Worm (Caenorhabditis elegans) whole organism, mixed stage, embryonic: Measurements from ENCODE around the gene srt-28.

ENCODE experiments used
- M03D4.4 ChIP-seq: sonication (generic microtip); optimal IDR thresholded peaks from 2 replicates; lab custom pipeline; 2017; ENCODE audit warnings: mild to moderate bottlenecking, missing genetic modification characterization, missing compliant biosample characterization
- ceh-39 ChIP-seq: fragments of 150-350 bp; optimal IDR thresholded peaks from 2 replicates; lab custom pipeline; 2014; ENCODE audit warnings: missing biosample characterization, missing genetic modification characterization
- ceh-43 ChIP-seq: fragments of 200-800 bp; sonication (Bioruptor generic); optimal IDR thresholded peaks from 2 replicates; lab custom pipeline; 2018; ENCODE audit warnings: mild to moderate bottlenecking, missing genetic modification characterization, moderate library complexity, missing compliant biosample characterization
- ceh-83 ChIP-seq: fragments of 200-800 bp; sonication (Bioruptor generic); optimal IDR thresholded peaks from 2 replicates; lab custom pipeline; 2018; ENCODE audit warnings: mild to moderate bottlenecking, missing genetic modification characterization, missing compliant biosample characterization
- ces-1 ChIP-seq: fragments of 150-350 bp; optimal IDR thresholded peaks from 2 replicates; lab custom pipeline; 2014; ENCODE audit warnings: missing biosample characterization, missing genetic modification reagents, missing genetic modification characterization
- cnd-1 ChIP-seq: fragments of 200-800 bp; sonication (Bioruptor generic); optimal IDR thresholded peaks from 2 replicates; lab custom pipeline; 2018; ENCODE audit warnings: mild to moderate bottlenecking, missing genetic modification characterization, missing compliant biosample characterization
- drap-1 ChIP-seq: fragments of 200-800 bp; sonication (Bioruptor generic); optimal IDR thresholded peaks from 3 replicates; lab custom pipeline; 2018; ENCODE audit warnings: mild to moderate bottlenecking, missing genetic modification characterization, missing compliant biosample characterization
- elt-1 ChIP-seq: sonication (generic microtip); optimal IDR thresholded peaks from 2 replicates; lab custom pipeline; 2017; ENCODE audit warnings: missing genetic modification characterization, mild to moderate bottlenecking, missing compliant biosample characterization, antibody characterized with exemption, moderate library complexity, borderline replicate concordance; ENCODE audit not compliant: insufficient read depth
- elt-3 ChIP-seq: fragments of 150-350 bp; optimal IDR thresholded peaks from 2 replicates; lab custom pipeline; 2014; ENCODE audit warnings: missing biosample characterization, missing genetic modification characterization
- flh-1 ChIP-seq: fragments of 200-800 bp; sonication (Bioruptor generic); optimal IDR thresholded peaks from 2 replicates; lab custom pipeline; 2018; ENCODE audit warnings: mild to moderate bottlenecking, missing genetic modification characterization, moderate library complexity, missing compliant biosample characterization
- ham-2 ChIP-seq: fragments of 200-800 bp; sonication (Bioruptor generic); optimal IDR thresholded peaks from 2 replicates; lab custom pipeline; 2018; ENCODE audit warnings: mild to moderate bottlenecking, missing genetic modification characterization, missing compliant biosample characterization
- hlh-1 ChIP-seq: fragments of 150-350 bp; optimal IDR thresholded peaks from 2 replicates; lab custom pipeline; 2014; ENCODE audit warnings: missing biosample characterization, missing genetic modification reagents, missing genetic modification characterization
- lin-13 ChIP-seq: fragments of 150-350 bp; optimal IDR thresholded peaks from 2 replicates; lab custom pipeline; 2014; ENCODE audit warnings: missing biosample characterization, missing genetic modification characterization
- lsy-2 ChIP-seq: fragments of 150-350 bp; optimal IDR thresholded peaks from 2 replicates; lab custom pipeline; 2014; ENCODE audit warnings: missing biosample characterization, missing genetic modification characterization
- mab-5 ChIP-seq: fragments of 150-350 bp; optimal IDR thresholded peaks from 2 replicates; lab custom pipeline; 2014; ENCODE audit warnings: missing biosample characterization, missing genetic modification characterization
- mep-1 ChIP-seq: fragments of 150-350 bp; optimal IDR thresholded peaks from 2 replicates; lab custom pipeline; 2017; ENCODE audit warnings: missing biosample characterization, missing genetic modification reagents, missing genetic modification characterization, inconsistent platforms
- mls-2 ChIP-seq: sonication (generic microtip); optimal IDR thresholded peaks from 2 replicates; lab custom pipeline; 2016; ENCODE audit warnings: mild to moderate bottlenecking, missing genetic modification characterization, moderate library complexity, missing compliant biosample characterization
- nhr-12 ChIP-seq: fragments of 150-350 bp; optimal IDR thresholded peaks from 2 replicates; lab custom pipeline; 2014; ENCODE audit warnings: missing biosample characterization, missing genetic modification characterization
- nhr-2 ChIP-seq: fragments of 150-350 bp; optimal IDR thresholded peaks from 2 replicates; lab custom pipeline; 2014; ENCODE audit warnings: missing biosample characterization, missing genetic modification characterization
- nhr-237 ChIP-seq: fragments of 150-350 bp; optimal IDR thresholded peaks from 2 replicates; lab custom pipeline; 2014; ENCODE audit warnings: missing biosample characterization, missing genetic modification characterization
- nhr-28 ChIP-seq: fragments of 150-350 bp; optimal IDR thresholded peaks from 2 replicates; lab custom pipeline; 2014; ENCODE audit warnings: missing biosample characterization, missing genetic modification characterization
- nhr-76 ChIP-seq: sonication (generic microtip); optimal IDR thresholded peaks from 2 replicates; lab custom pipeline; 2017; ENCODE audit warnings: missing biosample characterization, missing genetic modification characterization
- pha-4 ChIP-seq: fragments of 150-350 bp; optimal IDR thresholded peaks from 2 replicates; lab custom pipeline; 2018; ENCODE audit warnings: missing biosample characterization, missing genetic modification reagents, missing genetic modification characterization
- sem-2 ChIP-seq: fragments of 200-800 bp; sonication (Bioruptor generic); optimal IDR thresholded peaks from 2 replicates; lab custom pipeline; 2018; ENCODE audit warnings: mild to moderate bottlenecking, missing genetic modification characterization, missing compliant biosample characterization
- sptf-1 ChIP-seq: sonication (generic microtip); optimal IDR thresholded peaks from 2 replicates; lab custom pipeline; 2017; ENCODE audit warnings: mild to moderate bottlenecking, missing genetic modification characterization, moderate library complexity, missing compliant biosample characterization
- unc-39 ChIP-seq: fragments of 150-350 bp; optimal IDR thresholded peaks from 2 replicates; lab custom pipeline; 2014; ENCODE audit warnings: missing biosample characterization, missing genetic modification characterization
- unc-62 ChIP-seq: fragments of 150-350 bp; optimal IDR thresholded peaks from 2 replicates; lab custom pipeline; 2014; ENCODE audit warnings: missing biosample characterization, missing genetic modification reagents, missing genetic modification characterization
- zip-8 ChIP-seq: fragments of 150-350 bp; optimal IDR thresholded peaks from 2 replicates; lab custom pipeline; 2014; ENCODE audit warnings: missing biosample characterization, missing genetic modification characterization
- ztf-11 ChIP-seq: fragments of 150-350 bp; optimal IDR thresholded peaks from 2 replicates; lab custom pipeline; 2014; ENCODE audit warnings: missing biosample characterization, missing genetic modification characterization

Gene srt-28

DNA sequence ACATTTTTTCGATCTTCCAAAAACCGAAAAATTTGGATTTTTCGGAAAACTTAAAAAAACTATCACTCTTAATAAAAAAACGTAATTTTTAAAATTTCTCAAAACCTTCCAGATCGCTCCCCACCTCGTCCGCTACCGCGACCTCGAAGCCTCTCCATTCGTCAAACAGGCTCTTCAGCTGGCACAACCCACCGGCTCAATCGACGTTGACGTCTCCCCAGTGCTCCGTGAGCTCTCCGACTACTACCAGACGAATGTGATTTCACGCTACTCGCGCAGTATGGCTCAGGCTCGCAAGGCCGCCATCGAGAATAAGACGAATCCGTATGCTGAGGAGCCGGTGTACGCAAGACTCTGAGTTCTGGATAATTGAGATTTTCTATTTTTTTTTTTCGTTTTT is 7.1 kb downstream of the srt-28 start:
- TF ChIP-seq cnd-1 (no peak), mls-2 (no peak), ham-2 (GFP tag; lab: Kevin White, UChicago) (no peak), ceh-43 (no peak), nhr-28 (tag; lab: Kevin White, UChicago) (no peak)

DNA sequence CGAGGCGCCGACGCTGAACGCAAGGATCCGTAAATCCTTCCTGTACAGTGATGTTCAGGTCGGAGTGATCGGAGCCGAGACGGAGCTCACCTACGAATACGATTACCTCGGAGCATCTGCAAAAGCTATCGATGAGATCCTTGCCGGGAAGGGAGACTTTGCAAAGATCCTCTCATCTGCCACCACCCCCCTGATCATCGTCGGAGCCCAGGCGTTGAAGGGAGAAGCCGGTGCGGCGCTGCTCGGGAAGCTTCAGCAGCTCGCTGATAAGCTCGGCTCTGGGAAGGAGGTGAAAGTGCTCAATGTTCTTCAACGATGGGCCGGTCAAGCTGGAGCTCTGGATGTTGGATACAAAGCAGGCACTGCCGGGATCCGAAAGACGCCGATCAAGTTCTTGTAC is 10.1 kb downstream of the srt-28 start:
- TF ChIP-seq nhr-2 (no peak), ceh-83 (GFP tag; lab: Kevin White, UChicago) (no peak), lin-13 (no peak), sem-2 (GFP tag; lab: Kevin White, UChicago) (no peak), hlh-1 (no peak), nhr-76 (tag; lab: Kevin White, UChicago) (no peak), elt-1 (tag; lab: Kevin White, UChicago) (no peak), nhr-237 (no peak), unc-39 (no peak)
- TF ChIP-seq, all 35 proteins: peak for 0

DNA sequence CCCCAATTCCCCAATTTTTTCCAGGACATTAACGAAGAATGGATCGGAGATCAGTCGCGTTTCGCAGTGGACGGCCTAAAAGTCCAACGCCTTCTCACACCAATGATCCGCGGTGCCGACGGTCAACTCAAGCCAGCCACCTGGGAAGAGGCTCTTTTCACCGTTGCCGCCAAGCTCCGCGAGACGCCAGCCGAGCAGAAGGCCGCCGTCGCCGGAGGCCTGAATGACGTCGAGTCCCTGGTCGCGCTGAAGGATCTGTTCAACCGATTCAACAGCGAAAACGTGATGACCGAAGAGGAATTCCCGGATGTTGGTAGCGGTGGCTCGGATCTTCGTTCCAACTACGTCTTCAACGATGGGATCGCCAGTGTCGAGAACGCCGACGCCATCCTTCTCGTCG is 10.5 kb downstream of the srt-28 start:
- TF ChIP-seq ces-1 (GFP tag; lab: Kevin White, UChicago) (no peak), ceh-39 (tag; lab: Kevin White, UChicago) (no peak), M03D4.4 (tag; lab: Kevin White, UChicago) (no peak), nhr-237 (no peak), lsy-2 (tag; lab: Kevin White, UChicago) (no peak)

DNA sequence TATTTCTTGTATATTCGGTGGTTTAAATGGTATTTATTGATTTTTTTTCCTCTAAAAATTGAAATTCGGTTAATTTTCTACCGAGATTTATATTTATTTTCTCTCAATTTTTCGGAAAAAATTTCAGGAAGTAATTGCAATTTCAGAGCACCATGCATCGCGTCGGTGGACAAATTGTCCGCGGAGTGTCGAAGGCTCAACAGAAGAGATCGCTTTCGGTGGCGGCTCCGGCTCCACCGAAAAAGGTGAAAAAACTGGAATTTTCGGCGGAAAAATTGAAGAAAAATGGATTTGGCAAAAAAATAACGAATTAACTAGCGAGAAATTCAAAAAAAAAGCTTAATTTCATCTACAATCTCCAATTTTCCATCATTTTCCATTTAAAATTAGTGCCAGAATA is 14.6 kb downstream of the srt-28 start, which contains the start of gene nuo-5:
Gene nuo-5 (plus strand): TSS at position 147 of the 400 bp plus-strand sequence.
- TF ChIP-seq nhr-12 (tag; lab: Kevin White, UChicago) (no peak), sem-2 (GFP tag; lab: Kevin White, UChicago) (no peak), lin-13 (no peak), elt-3 (no peak), hlh-1 (no peak), nhr-28 (tag; lab: Kevin White, UChicago) (no peak), ham-2 (GFP tag; lab: Kevin White, UChicago) (no peak), drap-1 (GFP tag; lab: Kevin White, UChicago) (no peak), ceh-39 (tag; lab: Kevin White, UChicago) (no peak), flh-1 (GFP tag; lab: Kevin White, UChicago) (no peak), nhr-76 (tag; lab: Kevin White, UChicago) (no peak), nhr-237 (no peak), mep-1 (tag; lab: Kevin White, UChicago) (no peak), unc-62 (GFP tag; lab: Kevin White, UChicago) (no peak), M03D4.4 (tag; lab: Kevin White, UChicago) (no peak)
- TF ChIP-seq, all 35 proteins: peak for 0

DNA sequence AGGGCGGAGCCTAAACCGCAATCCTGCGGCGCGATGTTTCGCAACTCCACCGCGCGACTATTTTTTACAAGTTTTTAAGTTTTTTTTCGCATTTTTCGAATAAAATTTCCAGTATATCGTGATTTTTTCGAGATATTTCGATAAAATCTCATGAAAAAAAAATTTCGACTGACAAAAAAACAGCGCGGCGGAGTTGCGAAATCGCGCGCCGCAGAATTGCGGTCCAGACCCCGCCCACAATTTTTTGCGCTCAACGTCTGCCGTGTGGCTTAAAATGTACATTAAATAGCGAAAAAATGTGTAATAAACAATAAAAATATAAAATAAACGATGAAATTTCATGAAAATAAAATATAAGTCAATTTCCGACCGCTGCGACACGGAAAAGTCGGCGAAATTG is 15.7 kb downstream of the srt-28 start:
- TF ChIP-seq sptf-1 (peak; percentile 27), sem-2 (GFP tag; lab: Kevin White, UChicago) (no peak)

DNA sequence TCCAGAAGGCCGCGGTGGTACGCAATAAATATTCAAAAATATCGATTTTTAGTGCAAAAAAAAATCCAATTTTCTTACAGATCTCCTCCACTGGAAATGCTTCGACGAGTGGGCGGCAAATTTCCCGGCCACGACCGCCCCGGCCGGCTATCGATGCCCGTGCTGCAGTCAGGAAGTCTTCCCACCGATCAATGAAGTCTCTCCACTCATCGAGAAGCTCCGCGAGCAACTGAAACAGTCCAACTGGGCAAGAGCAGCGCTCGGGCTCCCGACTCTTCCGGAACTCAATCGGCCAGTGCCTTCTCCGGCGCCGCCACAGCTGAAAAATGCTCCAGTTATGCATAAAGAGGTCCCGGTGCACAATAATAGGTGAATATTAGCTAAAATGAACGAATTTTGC is 17.5 kb downstream of the srt-28 start, which contains the start of gene Y45G12B.3:
Gene Y45G12B.3 (minus strand): TSS at position 320 of the 400 bp plus-strand sequence.
- TF ChIP-seq flh-1 (GFP tag; lab: Kevin White, UChicago) (no peak), ztf-11 (no peak), ceh-43 (no peak), zip-8 (tag; lab: Kevin White, UChicago) (no peak), hlh-1 (no peak), mls-2 (no peak), sptf-1 (no peak), lin-13 (no peak), sem-2 (GFP tag; lab: Kevin White, UChicago) (no peak)
- TF ChIP-seq, all 35 proteins: peak for 0

DNA sequence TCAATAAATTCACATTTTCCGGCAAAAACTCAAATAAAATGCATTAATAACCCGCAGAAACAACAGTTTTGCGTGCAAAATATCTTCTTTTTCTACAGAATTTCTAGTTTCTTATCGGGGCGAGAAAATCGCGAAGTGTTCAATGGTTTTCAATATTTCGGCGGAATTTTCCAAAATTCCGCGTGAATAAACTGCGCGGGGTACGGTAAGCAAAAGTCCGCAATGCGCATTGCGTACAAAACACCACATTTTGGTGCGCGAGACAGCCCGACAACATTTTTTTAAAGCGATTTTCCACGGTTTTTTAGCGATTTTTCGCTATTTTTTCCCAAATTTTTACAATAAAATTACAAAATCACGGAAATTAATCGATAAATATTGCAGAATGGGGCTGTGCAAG is 19.0 kb downstream of the srt-28 start, which contains the start of gene Y45G12B.2:
Gene Y45G12B.2 (plus strand): TSS at position 383 of the 400 bp plus-strand sequence.
- TF ChIP-seq lsy-2 (tag; lab: Kevin White, UChicago) (peak; percentile 98), nhr-237 (peak; percentile 41), ces-1 (GFP tag; lab: Kevin White, UChicago) (peak; percentile 49), pha-4 (tag; lab: Kevin White, UChicago) (peak; percentile 40), mep-1 (tag; lab: Kevin White, UChicago) (peak; percentile 52), sem-2 (GFP tag; lab: Kevin White, UChicago) (no peak), mab-5 (tag; lab: Kevin White, UChicago) (no peak), elt-3 (no peak), ceh-43 (no peak), sptf-1 (peak; percentile 45), lin-13 (peak; percentile 48), mls-2 (peak; percentile 12)
